Fruit fly (Drosophila melanogaster): Measurements from ENCODE around the gene sbm.

sbm gene

dm6 chrX:14585263-14585662, 17.1 kb downstream of the sbm start:
- TF ChIP-seq fd96Ca (GFP tag; IDR thresholded peaks at IDR 0.05): no peak
- no peak for TF ChIP-seq CG10348 (GFP tag; IDR thresholded peaks at IDR 0.05)
- no peak for TF ChIP-seq D1 (tag; optimal IDR thresholded peaks at IDR 0.05)
- TF ChIP-seq CG4496 (GFP tag; IDR thresholded peaks at IDR 0.05): no peak
- TF ChIP-seq CG32121 (GFP tag; IDR thresholded peaks at IDR 0.05): no peak
- TF ChIP-seq CG15710 (tag; optimal IDR thresholded peaks at IDR 0.05): no peak
- TF ChIP-seq CG14655 (GFP tag; optimal IDR thresholded peaks at IDR 0.05): no peak
- TF ChIP-seq CG8159 (tag; optimal IDR thresholded peaks at IDR 0.05): no peak
- TF ChIP-seq rn (GFP tag; IDR thresholded peaks at IDR 0.05): no peak
- TF ChIP-seq CG34367 (tag; optimal IDR thresholded peaks at IDR 0.05): no peak
- no peak for TF ChIP-seq CG17806 (tag; optimal IDR thresholded peaks at IDR 0.05)
- TF ChIP-seq gl (tag; optimal IDR thresholded peaks at IDR 0.05): no peak
- TF ChIP-seq CG12605 (GFP tag; IDR thresholded peaks at IDR 0.05): no peak
- TF ChIP-seq EcR (GFP tag; optimal IDR thresholded peaks at IDR 0.05): no peak
- TF ChIP-seq Snoo (tag; optimal IDR thresholded peaks at IDR 0.05): no peak

dm6 chrX:14582784-14583699, 19.3 kb downstream of the sbm start, which contains the start of the genes mRpS25 and nmdyn-D6:
Gene mRpS25, minus strand, starts transcription at chrX:14582982.
Gene nmdyn-D6, plus strand, starts transcription at chrX:14583677.
- TF ChIP-seq Pif1A (GFP tag; optimal IDR thresholded peaks at IDR 0.05) (no peak), CG10348 (GFP tag; IDR thresholded peaks at IDR 0.05) (no peak), CG13204 (GFP tag; optimal IDR thresholded peaks at IDR 0.05) (no peak), gl (tag; optimal IDR thresholded peaks at IDR 0.05) (no peak), Snoo (tag; optimal IDR thresholded peaks at IDR 0.05) (no peak), fd96Ca (GFP tag; IDR thresholded peaks at IDR 0.05) (0 out of 3 replicates have a peak, but pooled peaks have one; percentile 39), D1 (tag; optimal IDR thresholded peaks at IDR 0.05) (no peak), Pif1B (GFP tag; optimal IDR thresholded peaks at IDR 0.05) (no peak), Ets98B (GFP tag; IDR thresholded peaks at IDR 0.05) (peak; percentile 42; the same call in 1 of the 2 replicates), CG9948 (tag; optimal IDR thresholded peaks at IDR 0.05) (peak; percentile 33), CG15710 (tag; optimal IDR thresholded peaks at IDR 0.05) (peak; percentile 37), CG14655 (GFP tag; optimal IDR thresholded peaks at IDR 0.05) (peak; percentile 53), rn (GFP tag; IDR thresholded peaks at IDR 0.05) (no peak), CG8159 (tag; optimal IDR thresholded peaks at IDR 0.05) (peak; percentile 40), EcR (GFP tag; optimal IDR thresholded peaks at IDR 0.05) (no peak), CG32121 (GFP tag; IDR thresholded peaks at IDR 0.05) (no peak), CG34367 (tag; optimal IDR thresholded peaks at IDR 0.05) (no peak), CG4496 (GFP tag; IDR thresholded peaks at IDR 0.05) (peak; percentile 47; the same call in 2 of the 3 replicates), CG17806 (tag; optimal IDR thresholded peaks at IDR 0.05) (peak; percentile 37), CG8301 (tag; optimal IDR thresholded peaks at IDR 0.05) (peak; percentile 15)

- TF ChIP-seq Pif1B (GFP tag; optimal IDR thresholded peaks at IDR 0.05): no peak
Observed at dm6 chrX:14580359-14580961, 21.9 kb downstream of the sbm start, which contains the start of gene CG14414. Gene CG14414, plus strand, starts transcription at chrX:14580600.

Data from whole organism, pupa.